Fruit fly (Drosophila melanogaster) whole organism, wandering third instar larva: ENCODE data around the gene Corp.
A peak's percentile ranks its signal among the peaks of the same experiment; 100 is the strongest.

Experiments used
- Dfd ChIP-seq: fragments of >200 bp; optimal IDR thresholded peaks from 2 replicates; lab custom pipeline; 2017; ENCODE audit warnings: missing biosample characterization, missing genetic modification characterization
- Hnf4 ChIP-seq: fragments of 200-800 bp; sonication (Bioruptor generic); optimal IDR thresholded peaks from 2 replicates; lab custom pipeline; 2016; ENCODE audit warnings: missing biosample characterization, mild to moderate bottlenecking, missing genetic modification characterization
- OdsH ChIP-seq: fragments of 200-800 bp; sonication (Bioruptor generic); optimal IDR thresholded peaks from 2 replicates; lab custom pipeline; 2016; ENCODE audit warnings: missing biosample characterization, mild to moderate bottlenecking, missing genetic modification characterization
- Vsx2 ChIP-seq: fragments of 200-300, 225-300 bp; sonication (Bioruptor generic); optimal IDR thresholded peaks from 2 replicates; lab custom pipeline; 2018; ENCODE audit warnings: missing biosample characterization, missing genetic modification characterization; ENCODE audit not compliant: partially characterized antibody
- br ChIP-seq: fragments of 200-800 bp; sonication (Bioruptor generic); optimal IDR thresholded peaks from 2 replicates; lab custom pipeline; 2016; ENCODE audit warnings: missing biosample characterization, missing genetic modification characterization
- h ChIP-seq: fragments of 200-800 bp; sonication (Bioruptor generic); optimal IDR thresholded peaks from 3 replicates; lab custom pipeline; 2016; ENCODE audit warnings: missing biosample characterization, mild to moderate bottlenecking, missing genetic modification characterization
- lola ChIP-seq: fragments of >200 bp; optimal IDR thresholded peaks from 2 replicates; lab custom pipeline; 2017; ENCODE audit warnings: missing biosample characterization, missing genetic modification characterization
- psq ChIP-seq: fragments of 200-800 bp; sonication (Bioruptor generic); optimal IDR thresholded peaks from 3 replicates; lab custom pipeline; 2017; ENCODE audit warnings: missing biosample characterization, mild to moderate bottlenecking, missing genetic modification characterization, moderate library complexity
- usp ChIP-seq: fragments of >200 bp; optimal IDR thresholded peaks from 2 replicates; lab custom pipeline; 2017; ENCODE audit warnings: missing biosample characterization, missing genetic modification characterization

DNA sequence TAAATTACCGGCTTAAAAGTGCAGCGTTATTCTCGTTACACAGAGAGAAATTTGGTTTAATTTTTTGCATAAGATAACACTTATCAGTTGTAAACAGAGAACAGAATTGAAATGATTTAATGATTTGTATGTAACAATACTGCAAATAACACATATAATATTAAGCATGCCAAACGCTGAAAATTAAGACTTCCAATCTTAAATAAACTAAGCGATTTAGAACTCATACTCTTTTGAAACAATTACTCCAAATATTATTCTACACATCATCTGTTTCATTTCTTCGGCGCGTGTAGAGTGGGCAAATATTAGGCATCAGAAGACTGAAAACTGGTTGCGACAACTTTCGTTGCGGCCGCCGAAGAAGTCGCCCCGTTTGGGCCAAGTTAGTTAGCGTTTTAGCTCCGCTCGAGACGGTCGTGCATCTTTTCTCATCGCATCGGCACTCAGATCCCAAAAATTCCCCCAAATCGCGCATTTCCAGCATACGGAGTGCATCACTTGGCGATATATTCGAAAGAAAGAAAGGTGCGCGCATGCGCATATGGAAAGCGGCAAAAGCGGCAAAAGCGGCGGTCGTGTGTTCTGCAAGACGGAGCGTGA is 18.8 kb downstream of the Corp start, which contains the start of gene CG1632:
- peak; percentile 85 for TF ChIP-seq br
- TF ChIP-seq psq (GFP tag; lab: Kevin White, UChicago) = peak; percentile 61
- no peak for TF ChIP-seq lola (GFP tag; lab: Kevin White, UChicago)
- TF ChIP-seq Dfd = no peak
- peak; percentile 87 for TF ChIP-seq h (GFP tag; lab: Kevin White, UChicago)
- TF ChIP-seq Vsx2 (GFP tag; lab: Kevin White, UChicago) = no peak
- no peak for TF ChIP-seq usp
- TF ChIP-seq Hnf4 (GFP tag; lab: Kevin White, UChicago) = no peak
- peak; percentile 83 for TF ChIP-seq OdsH
